Fruit fly (Drosophila melanogaster): ENCODE measurements around the gene chinmo.

The chinmo gene

DNA sequence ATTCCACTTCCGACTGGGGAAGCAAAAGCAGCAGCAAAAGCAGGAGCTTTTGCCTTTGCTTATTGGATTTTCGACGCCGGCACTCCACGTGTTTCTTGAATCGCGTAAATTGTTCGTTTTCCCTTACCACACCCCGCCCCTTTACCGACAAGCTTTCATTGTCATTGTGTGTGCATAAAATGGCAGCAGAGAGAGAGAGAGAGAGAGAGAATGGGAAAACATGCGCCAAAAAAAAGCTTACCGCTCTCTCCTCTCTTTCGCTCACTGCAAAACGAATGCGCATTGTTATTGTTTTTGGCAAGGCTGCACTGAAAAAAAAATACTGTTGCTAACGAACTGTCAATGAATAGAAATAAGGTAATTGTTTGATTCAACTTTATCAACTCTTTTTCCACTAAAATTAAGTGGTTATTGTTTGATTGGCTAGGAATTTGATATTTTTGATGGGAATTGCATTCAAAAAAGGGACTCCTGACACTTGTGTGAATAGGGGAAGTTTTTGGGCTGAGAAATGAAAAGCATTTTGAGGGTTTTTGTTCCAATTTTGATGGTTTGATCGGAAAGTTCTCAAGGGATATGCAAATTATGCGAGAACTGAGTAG, 1.1 kb upstream of the chinmo start (continued):
- TF ChIP-seq z (GFP tag; IDR thresholded peaks at IDR 0.05) (0 out of 3 replicates have a peak, but pooled peaks have one; percentile 49), Hmx (GFP tag; optimal IDR thresholded peaks at IDR 0.05) (no peak), wdn (GFP tag; IDR thresholded peaks at IDR 0.05) (no peak), Dek (tag; optimal IDR thresholded peaks at IDR 0.05) (no peak), crol (GFP tag; IDR thresholded peaks at IDR 0.05) (peak; percentile 92), abd-A (tag; optimal IDR thresholded peaks at IDR 0.05) (peak; percentile 37), CG14667 (GFP tag; IDR thresholded peaks at IDR 0.05) (no peak), zf30C (GFP tag; optimal IDR thresholded peaks at IDR 0.05) (peak; percentile 75), Ptx1 (GFP tag; IDR thresholded peaks at IDR 0.05) (peak; percentile 4), unpg (GFP tag; optimal IDR thresholded peaks at IDR 0.05) (peak; percentile 48), Aef1 (GFP tag; IDR thresholded peaks at IDR 0.05) (peak; percentile 10), CG13894 (tag; optimal IDR thresholded peaks at IDR 0.05) (no peak), gcm (GFP tag; optimal IDR thresholded peaks at IDR 0.05) (no peak), H2.0 (GFP tag; IDR thresholded peaks at IDR 0.05) (peak; percentile 33; the same call in 1 of the 2 replicates), Sox100B (GFP tag; optimal IDR thresholded peaks at IDR 0.05) (no peak), CG8924 (tag; optimal IDR thresholded peaks at IDR 0.05) (peak; percentile 38), tap (tag; optimal IDR thresholded peaks at IDR 0.05) (peak; percentile 16), CG11504 (tag; optimal IDR thresholded peaks at IDR 0.05) (no peak), Usf (GFP tag; optimal IDR thresholded peaks at IDR 0.05) (no peak), gem (tag; optimal IDR thresholded peaks at IDR 0.05) (no peak), CG17829 (tag; optimal IDR thresholded peaks at IDR 0.05) (peak; percentile 37), inv (GFP tag; IDR thresholded peaks at IDR 0.05; ENCODE audit: partially characterized antibody) (no peak), slp2 (GFP tag; optimal IDR thresholded peaks at IDR 0.05) (peak; percentile 18)

DNA sequence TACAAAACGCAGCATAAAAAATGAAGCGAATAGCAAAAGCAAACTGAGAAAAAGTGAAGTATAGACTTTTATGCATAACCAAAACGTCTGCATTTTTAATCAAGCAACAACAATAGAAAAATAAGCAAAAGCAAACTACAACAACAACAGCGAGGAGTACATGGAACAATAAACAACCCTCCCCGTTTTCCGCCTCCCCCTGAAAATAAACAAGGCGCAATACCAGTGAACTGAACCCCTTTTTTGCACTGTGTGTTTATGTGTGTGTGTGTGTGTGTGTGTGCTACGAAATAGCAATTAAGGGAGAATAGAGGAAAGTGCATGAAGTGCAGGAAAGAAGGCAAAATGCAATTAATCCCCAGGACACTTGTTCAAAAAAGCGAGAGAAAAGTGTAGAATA, 831 bp downstream of the chinmo start:
- TF ChIP-seq CG4424 (GFP tag; optimal IDR thresholded peaks at IDR 0.05) (no peak), chm (GFP tag; IDR thresholded peaks at IDR 0.05) (peak; percentile 41; the same call in 1 of the 2 replicates), dpn (GFP tag; optimal IDR thresholded peaks at IDR 0.05) (peak in 1 of 2 experiments; percentile 1), CG8924 (tag; optimal IDR thresholded peaks at IDR 0.05) (peak; percentile 24), Rx (GFP tag; IDR thresholded peaks at IDR 0.05) (0 out of 2 replicates have a peak, but pooled peaks have one; percentile 9), seq (GFP tag; IDR thresholded peaks at IDR 0.05) (no peak), CG2129 (GFP tag; IDR thresholded peaks at IDR 0.05; ENCODE audit: partially characterized antibody) (no peak), CG4360 (GFP tag; IDR thresholded peaks at IDR 0.05) (peak; percentile 87), chinmo (GFP tag; IDR thresholded peaks at IDR 0.05; ENCODE audit: partially characterized antibody) (peak; percentile 48; the same call in 1 of the 4 replicates), Xrp1 (GFP tag; IDR thresholded peaks at IDR 0.05) (0 out of 2 replicates have a peak, but pooled peaks have one; percentile 24), Hr51 (GFP tag; optimal IDR thresholded peaks at IDR 0.05) (peak in 1 of 2 experiments; percentile 2), vvl (GFP tag; IDR thresholded peaks at IDR 0.05) (0 out of 2 replicates have a peak, but pooled peaks have one; percentile 23), cg (GFP tag; optimal IDR thresholded peaks at IDR 0.05) (peak; percentile 49), CG34422 (GFP tag; IDR thresholded peaks at IDR 0.05) (peak; percentile 60; the same call in 1 of the 3 replicates), hth (optimal IDR thresholded peaks at IDR 0.05) (no peak), Hmr (GFP tag; optimal IDR thresholded peaks at IDR 0.05) (peak; percentile 38), pan (optimal IDR thresholded peaks at IDR 0.05) (no peak), pan (GFP tag; optimal IDR thresholded peaks at IDR 0.05 in 1 of 2, IDR thresholded peaks at IDR 0.05 in 1 of 2) (peak in 1 of 2 experiments; percentile 32), CG17328 (GFP tag; IDR thresholded peaks at IDR 0.05) (0 out of 2 replicates have a peak, but pooled peaks have one; percentile 10), CG7786 (GFP tag; optimal IDR thresholded peaks at IDR 0.05) (no peak), CG10431 (GFP tag; optimal IDR thresholded peaks at IDR 0.05) (peak; percentile 88), nerfin-1 (tag; optimal IDR thresholded peaks at IDR 0.05) (peak; percentile 9), Aef1 (GFP tag; IDR thresholded peaks at IDR 0.05) (0 out of 3 replicates have a peak, but pooled peaks have one; percentile 19), pros (GFP tag; optimal IDR thresholded peaks at IDR 0.05) (peak; percentile 71), zf30C (GFP tag; optimal IDR thresholded peaks at IDR 0.05) (peak; percentile 68)
